Fruit fly (Drosophila melanogaster) whole organism, embryonic: ENCODE data around the gene CG7943.

Experiments
- Aef1 ChIP-seq: fragments of 200-800 bp; sonication (Bioruptor generic); IDR thresholded peaks from 3 replicates; pipeline ENCODE4 v1.3.6; 2022; ENCODE audit warnings: missing biosample characterization, missing genetic modification characterization
- CG1024 ChIP-seq: fragments of 200-800 bp; sonication (Bioruptor generic); IDR thresholded peaks from 2 replicates; pipeline ENCODE4 v1.3.6; 2022; ENCODE audit warnings: missing biosample characterization, missing genetic modification characterization
- CG10565 ChIP-seq: fragments of 200-800 bp; sonication (Bioruptor generic); optimal IDR thresholded peaks from 3 replicates; lab custom pipeline; 2016; ENCODE audit warnings: missing biosample characterization, mild to moderate bottlenecking, missing genetic modification characterization
- CG10654 ChIP-seq: fragments of 200-800 bp; sonication (Bioruptor generic); optimal IDR thresholded peaks from 2 replicates; lab custom pipeline; 2016; ENCODE audit warnings: missing biosample characterization, missing genetic modification characterization
- CG10979 ChIP-seq: fragments of 200-800 bp; sonication (Bioruptor generic); optimal IDR thresholded peaks from 2 replicates; lab custom pipeline; 2018; ENCODE audit warnings: missing biosample characterization, mild to moderate bottlenecking, missing genetic modification characterization, moderate library complexity
- CG11085 ChIP-seq: fragments of 200-800 bp; sonication (Bioruptor generic); IDR thresholded peaks from 2 replicates; pipeline ENCODE4 v1.3.6; 2022; ENCODE audit warnings: missing biosample characterization, missing genetic modification characterization
- CG12104 ChIP-seq: fragments of 200-800 bp; sonication (Bioruptor generic); optimal IDR thresholded peaks from 3 replicates; lab custom pipeline; 2016; ENCODE audit warnings: missing biosample characterization, missing genetic modification characterization
- CG15269 ChIP-seq: fragments of 200-800 bp; sonication (Bioruptor generic); optimal IDR thresholded peaks from 2 replicates; lab custom pipeline; 2018; ENCODE audit warnings: missing biosample characterization, mild to moderate bottlenecking, missing genetic modification characterization, moderate library complexity
- CG1647 ChIP-seq: fragments of 200-800 bp; sonication (Bioruptor generic); optimal IDR thresholded peaks from 3 replicates; lab custom pipeline; 2016; ENCODE audit warnings: missing biosample characterization, missing genetic modification characterization
- CG17186 ChIP-seq: fragments of 200-800 bp; sonication (Bioruptor generic); optimal IDR thresholded peaks from 3 replicates; lab custom pipeline; 2017; ENCODE audit warnings: missing biosample characterization, missing genetic modification reagents, missing genetic modification characterization
- CG31441 ChIP-seq: fragments of 200-800 bp; sonication (Bioruptor generic); IDR thresholded peaks from 2 replicates; pipeline ENCODE4 v1.3.6; 2022; ENCODE audit warnings: missing biosample characterization, missing genetic modification characterization
- CG3847 ChIP-seq: fragments of 200-800 bp; sonication (Bioruptor generic); IDR thresholded peaks from 2 replicates; pipeline ENCODE4 v1.3.6; 2022; ENCODE audit warnings: missing biosample characterization, missing genetic modification characterization
- CG3995 ChIP-seq: fragments of 200-800 bp; sonication (Bioruptor generic); optimal IDR thresholded peaks from 3 replicates; lab custom pipeline; 2016; ENCODE audit warnings: missing biosample characterization, missing genetic modification characterization
- CG42726 ChIP-seq: fragments of 200-800 bp; sonication (Bioruptor generic); IDR thresholded peaks from 2 replicates; pipeline ENCODE4 v1.3.6; 2022; ENCODE audit warnings: missing biosample characterization, missing genetic modification characterization; ENCODE audit not compliant: partially characterized antibody
- CG4404 ChIP-seq: fragments of 200-800 bp; sonication (Bioruptor generic); IDR thresholded peaks from 2 replicates; pipeline ENCODE4 v1.3.6; 2022; ENCODE audit warnings: missing biosample characterization, missing genetic modification characterization
- CG4820 ChIP-seq: fragments of 200-800 bp; sonication (Bioruptor generic); optimal IDR thresholded peaks from 3 replicates; lab custom pipeline; 2016; ENCODE audit warnings: missing biosample characterization, missing genetic modification characterization
- CG8924 ChIP-seq: fragments of 200-800 bp; optimal IDR thresholded peaks from 3 replicates; lab custom pipeline; 2019; ENCODE audit warnings: missing biosample characterization, mild to moderate bottlenecking, missing genetic modification characterization, moderate library complexity
- CoRest ChIP-seq: fragments of 200-800 bp; sonication (Bioruptor generic); optimal IDR thresholded peaks from 3 replicates; lab custom pipeline; 2018; ENCODE audit warnings: missing biosample characterization, mild to moderate bottlenecking, missing genetic modification characterization, moderate library complexity
- Dll ChIP-seq: fragments of 200-800 bp; sonication (Bioruptor generic); IDR thresholded peaks from 4 replicates; pipeline ENCODE4 v1.3.6; 2022; ENCODE audit warnings: missing biosample characterization, missing genetic modification characterization; ENCODE audit not compliant: partially characterized antibody
- Ets97D ChIP-seq: fragments of 200-800 bp; sonication (Bioruptor generic); optimal IDR thresholded peaks from 3 replicates; lab custom pipeline; 2016; ENCODE audit warnings: missing biosample characterization, missing genetic modification characterization
- Fer1 ChIP-seq: fragments of 200-800 bp; sonication (Bioruptor generic); optimal IDR thresholded peaks from 2 replicates; lab custom pipeline; 2017; ENCODE audit warnings: missing biosample characterization, mild to moderate bottlenecking, missing genetic modification characterization
- Fer3 ChIP-seq: fragments of 200-800 bp; sonication (Bioruptor generic); optimal IDR thresholded peaks from 2 replicates; lab custom pipeline; 2018; ENCODE audit warnings: missing biosample characterization, mild to moderate bottlenecking, missing genetic modification characterization, moderate library complexity
- Hmx ChIP-seq: fragments of 200-800 bp; sonication (Bioruptor generic); optimal IDR thresholded peaks from 2 replicates; lab custom pipeline; 2016; ENCODE audit warnings: missing biosample characterization, missing genetic modification characterization
- Hr51 ChIP-seq, 2 experiments: fragments of 200-800 bp; sonication (Bioruptor generic); optimal IDR thresholded peaks; 2 replicates in 1 of 2; 3 replicates in 1 of 2; lab custom pipeline; 2016 to 2018; ENCODE audit warnings: missing biosample characterization in 2 of 2, missing genetic modification characterization in 2 of 2, mild to moderate bottlenecking in 1 of 2, moderate library complexity in 1 of 2
- MESR4 ChIP-seq: fragments of 200-800 bp; sonication (Bioruptor generic); optimal IDR thresholded peaks from 2 replicates; lab custom pipeline; 2018; ENCODE audit warnings: missing biosample characterization, mild to moderate bottlenecking, missing genetic modification characterization, moderate library complexity
- Mes4 ChIP-seq: fragments of 200-800 bp; sonication (Bioruptor generic); optimal IDR thresholded peaks from 2 replicates; lab custom pipeline; 2016; ENCODE audit warnings: missing biosample characterization, missing genetic modification characterization
- Oaz ChIP-seq: fragments of 200-800 bp; sonication (Bioruptor generic); IDR thresholded peaks from 2 replicates; pipeline ENCODE4 v1.3.6; 2022; ENCODE audit warnings: missing biosample characterization, missing genetic modification characterization
- Scr ChIP-seq: fragments of 200-800 bp; sonication (Bioruptor generic); IDR thresholded peaks from 2 replicates; pipeline ENCODE4 v1.3.6; 2022; ENCODE audit warnings: missing biosample characterization, missing genetic modification characterization; ENCODE audit not compliant: partially characterized antibody
- YL-1 ChIP-seq: fragments of 200-800 bp; sonication (Bioruptor generic); optimal IDR thresholded peaks from 3 replicates; lab custom pipeline; 2017; ENCODE audit warnings: missing biosample characterization, mild to moderate bottlenecking, missing genetic modification characterization
- ash1 ChIP-seq: fragments of 200-800 bp; sonication (Bioruptor generic); optimal IDR thresholded peaks from 2 replicates; lab custom pipeline; 2018; ENCODE audit warnings: missing biosample characterization, mild to moderate bottlenecking, missing genetic modification characterization
- bigmax ChIP-seq: fragments of 200-800 bp; sonication (Bioruptor generic); optimal IDR thresholded peaks from 2 replicates; lab custom pipeline; 2018; ENCODE audit warnings: missing biosample characterization, mild to moderate bottlenecking, missing genetic modification characterization
- ci ChIP-seq: fragments of 200-800 bp; sonication (Bioruptor generic); IDR thresholded peaks from 3 replicates; pipeline ENCODE4 v1.3.6; 2022; ENCODE audit warnings: missing biosample characterization, missing genetic modification characterization
- crc ChIP-seq: fragments of 200-800 bp; sonication (Bioruptor generic); optimal IDR thresholded peaks from 2 replicates; lab custom pipeline; 2016; ENCODE audit warnings: missing biosample characterization, missing genetic modification characterization
- dati ChIP-seq: fragments of 200-800 bp; sonication (Bioruptor generic); IDR thresholded peaks from 2 replicates; pipeline ENCODE4 v1.3.6; 2022; ENCODE audit warnings: missing biosample characterization, missing genetic modification characterization
- fd96Cb ChIP-seq: fragments of 200-800 bp; sonication (Bioruptor generic); optimal IDR thresholded peaks from 2 replicates; lab custom pipeline; 2018; ENCODE audit warnings: missing biosample characterization, mild to moderate bottlenecking, missing genetic modification characterization, moderate library complexity
- grn ChIP-seq: fragments of 200-800 bp; sonication (Bioruptor generic); optimal IDR thresholded peaks from 3 replicates; lab custom pipeline; 2017; ENCODE audit warnings: missing biosample characterization, missing genetic modification characterization
- inv ChIP-seq: fragments of 200-800 bp; sonication (Bioruptor generic); IDR thresholded peaks from 2 replicates; pipeline ENCODE4 v1.3.6; 2022; ENCODE audit warnings: missing biosample characterization, missing genetic modification characterization; ENCODE audit not compliant: partially characterized antibody
- kay ChIP-seq: fragments of 200-800 bp; sonication (Bioruptor generic); optimal IDR thresholded peaks from 2 replicates; lab custom pipeline; 2016; ENCODE audit warnings: missing biosample characterization, missing genetic modification characterization
- nerfin-2 ChIP-seq: fragments of 200-800 bp; sonication (Bioruptor generic); IDR thresholded peaks from 2 replicates; pipeline ENCODE4 v1.3.6; 2022; ENCODE audit warnings: missing biosample characterization, missing genetic modification characterization; ENCODE audit not compliant: partially characterized antibody
- org-1 ChIP-seq: fragments of 200-800 bp; sonication (Bioruptor generic); optimal IDR thresholded peaks from 2 replicates; lab custom pipeline; 2017; ENCODE audit warnings: missing biosample characterization, missing genetic modification characterization
- pho ChIP-seq: fragments of 200-800 bp; sonication (Bioruptor generic); optimal IDR thresholded peaks from 2 replicates; lab custom pipeline; 2016; ENCODE audit warnings: missing biosample characterization, missing genetic modification characterization
- pzg ChIP-seq: fragments of 200-800 bp; sonication (Bioruptor generic); optimal IDR thresholded peaks from 3 replicates; lab custom pipeline; 2018; ENCODE audit warnings: missing biosample characterization, mild to moderate bottlenecking, missing genetic modification characterization, moderate library complexity
- sim ChIP-seq: fragments of 200-800 bp; sonication (Bioruptor generic); IDR thresholded peaks from 2 replicates; pipeline ENCODE4 v1.3.6; 2022; ENCODE audit warnings: missing biosample characterization, missing genetic modification characterization
- slp2 ChIP-seq: fragments of 200-800 bp; sonication (Bioruptor generic); optimal IDR thresholded peaks from 2 replicates; lab custom pipeline; 2016; ENCODE audit warnings: missing biosample characterization, missing genetic modification characterization
- so ChIP-seq: fragments of 200-800 bp; sonication (Bioruptor generic); IDR thresholded peaks from 3 replicates; pipeline ENCODE4 v1.3.6; 2022; ENCODE audit warnings: missing biosample characterization, missing genetic modification characterization
- twi ChIP-seq: fragments of 200-800 bp; optimal IDR thresholded peaks from 2 replicates; lab custom pipeline; 2019; ENCODE audit warnings: missing biosample characterization, mild to moderate bottlenecking, missing genetic modification characterization, moderate library complexity
- unpg ChIP-seq: fragments of 200-800 bp; sonication (Bioruptor generic); optimal IDR thresholded peaks from 3 replicates; lab custom pipeline; 2018; ENCODE audit warnings: missing biosample characterization, mild to moderate bottlenecking, missing genetic modification characterization, moderate library complexity
- usp ChIP-seq: fragments of >200 bp; optimal IDR thresholded peaks from 2 replicates; lab custom pipeline; 2017; ENCODE audit warnings: missing biosample characterization, missing genetic modification characterization
- yki ChIP-seq: fragments of >200 bp; optimal IDR thresholded peaks from 3 replicates; lab custom pipeline; 2018
- zf30C ChIP-seq: fragments of 200-800 bp; sonication (Bioruptor generic); optimal IDR thresholded peaks from 3 replicates; lab custom pipeline; 2018; ENCODE audit warnings: missing biosample characterization, mild to moderate bottlenecking, missing genetic modification characterization

The CG7943 gene

dm6 chr3R:30043139-30043744 is 3.0 kb upstream of the CG7943 start, which contains the start of gene Sry-delta (continued):
- peak; percentile 61 for TF ChIP-seq Mes4 (GFP tag; lab: Kevin White, UChicago)
- TF ChIP-seq so: no peak
- TF ChIP-seq usp: no peak
- no peak for TF ChIP-seq org-1 (GFP tag; lab: Kevin White, UChicago)
- TF ChIP-seq CG3847: peak; percentile 69
- peak; percentile 75 for TF ChIP-seq Aef1
- no peak for TF ChIP-seq dati
- peak; percentile 74 for TF ChIP-seq CG17186 (GFP tag; lab: Kevin White, UChicago)
- TF ChIP-seq CG12104 (GFP tag; lab: Kevin White, UChicago): peak; percentile 54
- no peak for TF ChIP-seq Hmx (GFP tag; lab: Kevin White, UChicago)
- peak; percentile 91 for TF ChIP-seq CG1647 (GFP tag; lab: Kevin White, UChicago)
- TF ChIP-seq CG10565 (GFP tag; lab: Kevin White, UChicago): no peak
- TF ChIP-seq Scr (GFP tag; lab: Robert Waterston, UW): peak; percentile 76
- peak; percentile 5 for TF ChIP-seq twi (tag; lab: Kevin White, UChicago)
- peak; percentile 85 for TF ChIP-seq CG1024 (GFP tag; lab: Robert Waterston, UW)
- peak; percentile 97 for TF ChIP-seq pzg (GFP tag; lab: Kevin White, UChicago)
- peak; percentile 91 for TF ChIP-seq pho (GFP tag; lab: Kevin White, UChicago)
- TF ChIP-seq sim (GFP tag; lab: Robert Waterston, UW): no peak
- TF ChIP-seq CG8924: peak; percentile 81
- TF ChIP-seq ash1 (GFP tag; lab: Kevin White, UChicago): peak; percentile 84
- TF ChIP-seq CG10979 (tag; lab: Kevin White, UChicago): peak; percentile 59
- TF ChIP-seq nerfin-2 (GFP tag; lab: Robert Waterston, UW): peak; percentile 19; the same call in 1 of the 2 replicates
- TF ChIP-seq zf30C (GFP tag; lab: Kevin White, UChicago): no peak
- TF ChIP-seq Oaz (GFP tag; lab: Robert Waterston, UW): peak; percentile 49
- peak; percentile 77 for TF ChIP-seq slp2 (GFP tag; lab: Kevin White, UChicago)
- peak; percentile 68 for TF ChIP-seq unpg (GFP tag; lab: Kevin White, UChicago)
- TF ChIP-seq MESR4 (GFP tag; lab: Kevin White, UChicago): peak; percentile 95
- peak; percentile 75 for TF ChIP-seq Fer3 (tag; lab: Kevin White, UChicago)
- TF ChIP-seq CG15269 (tag; lab: Kevin White, UChicago): no peak
- TF ChIP-seq CG11085 (GFP tag; lab: Robert Waterston, UW): peak; percentile 84
- TF ChIP-seq inv (GFP tag; lab: Robert Waterston, UW): peak; percentile 66; the same call in 1 of the 2 replicates
- TF ChIP-seq kay (GFP tag; lab: Kevin White, UChicago): peak; percentile 61
- peak; percentile 64 for TF ChIP-seq crc (GFP tag; lab: Kevin White, UChicago)
- peak; percentile 65 for TF ChIP-seq CG4820 (GFP tag; lab: Kevin White, UChicago)
- TF ChIP-seq grn (GFP tag; lab: Kevin White, UChicago): no peak
- peak; percentile 98 for TF ChIP-seq YL-1 (GFP tag; lab: Kevin White, UChicago)
- peak; percentile 46; the same call in 1 of the 2 replicates for TF ChIP-seq CG42726 (GFP tag; lab: Robert Waterston, UW)
- TF ChIP-seq Fer1 (GFP tag; lab: Kevin White, UChicago): peak; percentile 76
- peak; percentile 70 for TF ChIP-seq CoRest (tag; lab: Kevin White, UChicago)
- peak; percentile 86 for TF ChIP-seq ci (GFP tag; lab: Robert Waterston, UW)
- peak; percentile 79 for TF ChIP-seq bigmax
- peak; percentile 58; the same call in 1 of the 2 replicates for TF ChIP-seq CG4404 (GFP tag; lab: Robert Waterston, UW)
- TF ChIP-seq fd96Cb (tag; lab: Kevin White, UChicago): peak; percentile 46
- TF ChIP-seq yki (lab: Kevin White, UChicago): no peak
- no peak; the same call in 1 of the 2 replicates for TF ChIP-seq CG31441 (GFP tag; lab: Robert Waterston, UW)
- peak; percentile 97 for TF ChIP-seq Ets97D (GFP tag; lab: Kevin White, UChicago)
- peak; percentile 69 for TF ChIP-seq CG3995 (GFP tag; lab: Kevin White, UChicago)
- peak; percentile 79 for TF ChIP-seq Dll (GFP tag; lab: Robert Waterston, UW)
- TF ChIP-seq CG10654 (GFP tag; lab: Kevin White, UChicago): peak; percentile 85
- TF ChIP-seq Hr51 (GFP tag; optimal IDR thresholded peaks at IDR 0.05; lab: Kevin White, UChicago): peak in 1 of 2 experiments; percentile 88
